Fruit fly (Drosophila melanogaster) ovary, adult (tissue): ENCODE measurements around the gene CG33784.

ENCODE experiments used
- CG17801 ChIP-seq: fragments of 200-800 bp; optimal IDR thresholded peaks from 2 replicates; lab custom pipeline; 2019; ENCODE audit warnings: missing biosample characterization, mild to moderate bottlenecking, missing genetic modification characterization, moderate library complexity; ENCODE audit not compliant: partially characterized antibody

CG33784 gene

dm6 chr3R:10091513-10091912 is 23.8 kb downstream of the CG33784 start:
- no peak for TF ChIP-seq CG17801 (GFP tag; lab: Kevin White, UChicago)

dm6 chr3R:10093252-10094030 is 25.7 kb downstream of the CG33784 start:
- no peak for TF ChIP-seq CG17801 (GFP tag; lab: Kevin White, UChicago)

dm6 chr3R:10095052-10095451 is 27.3 kb downstream of the CG33784 start:
- TF ChIP-seq CG17801 (GFP tag; lab: Kevin White, UChicago) = no peak

- no peak for TF ChIP-seq CG17801 (GFP tag; lab: Kevin White, UChicago)
Measured at dm6 chr3R:10095765-10096164, 28.1 kb downstream of the CG33784 start.

- no peak for TF ChIP-seq CG17801 (GFP tag; lab: Kevin White, UChicago)
Measured at dm6 chr3R:10097531-10098295, 30.0 kb downstream of the CG33784 start.

dm6 chr3R:10098296-10098675 is 30.6 kb downstream of the CG33784 start:
- no peak for TF ChIP-seq CG17801 (GFP tag; lab: Kevin White, UChicago)

dm6 chr3R:10099401-10099848 is 31.7 kb downstream of the CG33784 start:
- no peak for TF ChIP-seq CG17801 (GFP tag; lab: Kevin White, UChicago)

- no peak for TF ChIP-seq CG17801 (GFP tag; lab: Kevin White, UChicago)
Measured at dm6 chr3R:10100498-10101196, 32.9 kb downstream of the CG33784 start.

dm6 chr3R:10106796-10107195 is 39.1 kb downstream of the CG33784 start:
- no peak for TF ChIP-seq CG17801 (GFP tag; lab: Kevin White, UChicago)

- TF ChIP-seq CG17801 (GFP tag; lab: Kevin White, UChicago) = no peak
Measured at dm6 chr3R:10108289-10108928, 40.7 kb downstream of the CG33784 start.

dm6 chr3R:10109212-10109880 is 41.6 kb downstream of the CG33784 start:
- no peak for TF ChIP-seq CG17801 (GFP tag; lab: Kevin White, UChicago)

dm6 chr3R:10109938-10110337 is 42.2 kb downstream of the CG33784 start, which contains the start of gene Fmr1:
Gene Fmr1, minus strand, starts transcription at chr3R:10110121.
- TF ChIP-seq CG17801 (GFP tag; lab: Kevin White, UChicago) = no peak

dm6 chr3R:10111150-10111814 is 43.6 kb downstream of the CG33784 start:
- TF ChIP-seq CG17801 (GFP tag; lab: Kevin White, UChicago) = peak; percentile 0

dm6 chr3R:10111815-10112185 is 44.1 kb downstream of the CG33784 start:
- peak; percentile 17 for TF ChIP-seq CG17801 (GFP tag; lab: Kevin White, UChicago)
